Fruit fly (Drosophila melanogaster): ENCODE data around the gene Eaf6.

Gene Eaf6

dm6 chr3L:5611732-5612250, 3.7 kb upstream of the Eaf6 start (continued):
- TF ChIP-seq Nf-YA (GFP tag; IDR thresholded peaks at IDR 0.05) (peak; percentile 66), da (GFP tag; optimal IDR thresholded peaks at IDR 0.05) (no peak), Rx (GFP tag; IDR thresholded peaks at IDR 0.05) (0 out of 2 replicates have a peak, but pooled peaks have one; percentile 31), sim (GFP tag; IDR thresholded peaks at IDR 0.05) (no peak), Ptx1 (GFP tag; IDR thresholded peaks at IDR 0.05) (peak; percentile 60; the same call in 1 of the 2 replicates), pb (GFP tag; optimal IDR thresholded peaks at IDR 0.05) (no peak), CkIIα-i1 (GFP tag; IDR thresholded peaks at IDR 0.05) (no peak), Atf3 (GFP tag; optimal IDR thresholded peaks at IDR 0.05) (no peak), CG17829 (tag; optimal IDR thresholded peaks at IDR 0.05) (peak; percentile 91), CG2120 (GFP tag; optimal IDR thresholded peaks at IDR 0.05) (peak; percentile 29), CG17612 (GFP tag; IDR thresholded peaks at IDR 0.05) (no peak), CG4854 (GFP tag; optimal IDR thresholded peaks at IDR 0.05) (peak; percentile 49), H15 (GFP tag; IDR thresholded peaks at IDR 0.05) (peak; percentile 64), zen (tag; optimal IDR thresholded peaks at IDR 0.05) (peak; percentile 52), corto (GFP tag; optimal IDR thresholded peaks at IDR 0.05) (peak; percentile 64), Trl (optimal IDR thresholded peaks at IDR 0.05) (peak; percentile 6 to 46), Trl (GFP tag; optimal IDR thresholded peaks at IDR 0.05) (peak; percentile 27), CG17568 (GFP tag; optimal IDR thresholded peaks at IDR 0.05) (peak; percentile 73), slp2 (GFP tag; optimal IDR thresholded peaks at IDR 0.05) (no peak), CG17802 (tag; optimal IDR thresholded peaks at IDR 0.05) (peak; percentile 45), ftz-f1 (GFP tag; optimal IDR thresholded peaks at IDR 0.05) (peak; percentile 28), CG13287 (GFP tag; IDR thresholded peaks at IDR 0.05; ENCODE audit: partially characterized antibody) (no peak), fd96Cb (tag; optimal IDR thresholded peaks at IDR 0.05) (peak; percentile 89), CG1024 (GFP tag; IDR thresholded peaks at IDR 0.05) (peak; percentile 60), CG18011 (GFP tag; optimal IDR thresholded peaks at IDR 0.05) (no peak), CG7928 (GFP tag; optimal IDR thresholded peaks at IDR 0.05) (no peak), psq (GFP tag; optimal IDR thresholded peaks at IDR 0.05) (peak; percentile 14), inv (GFP tag; IDR thresholded peaks at IDR 0.05; ENCODE audit: partially characterized antibody) (no peak), sens-2 (GFP tag; IDR thresholded peaks at IDR 0.05) (peak; percentile 52; the same call in 1 of the 2 replicates), Stat92E (GFP tag; optimal IDR thresholded peaks at IDR 0.05) (peak in 1 of 3 experiments; percentile 83), NK7.1 (GFP tag; optimal IDR thresholded peaks at IDR 0.05) (no peak), nom (GFP tag; optimal IDR thresholded peaks at IDR 0.05) (no peak), CG16863 (GFP tag; optimal IDR thresholded peaks at IDR 0.05) (peak; percentile 54), CG9797 (GFP tag; optimal IDR thresholded peaks at IDR 0.05) (peak; percentile 4), nau (GFP tag; optimal IDR thresholded peaks at IDR 0.05) (peak; percentile 76), crp (GFP tag; optimal IDR thresholded peaks at IDR 0.05) (peak in 1 of 2 experiments; percentile 21), tx (GFP tag; optimal IDR thresholded peaks at IDR 0.05) (no peak), sna (GFP tag; IDR thresholded peaks at IDR 0.05; ENCODE audit: partially characterized antibody) (no peak), CG11085 (GFP tag; IDR thresholded peaks at IDR 0.05) (no peak), CG18619 (GFP tag; optimal IDR thresholded peaks at IDR 0.05) (peak; percentile 55), CG10462 (GFP tag; optimal IDR thresholded peaks at IDR 0.05) (peak; percentile 46), CG34224 (GFP tag; IDR thresholded peaks at IDR 0.05; ENCODE audit: partially characterized antibody) (no peak), aop (GFP tag; IDR thresholded peaks at IDR 0.05) (no peak), rib (GFP tag; IDR thresholded peaks at IDR 0.05) (no peak), BtbVII (GFP tag; optimal IDR thresholded peaks at IDR 0.05) (peak; percentile 69), ro (GFP tag; IDR thresholded peaks at IDR 0.05) (peak; percentile 60; the same call in 1 of the 2 replicates), seq (GFP tag; IDR thresholded peaks at IDR 0.05) (peak; percentile 37; the same call in 1 of the 2 replicates), cato (GFP tag; optimal IDR thresholded peaks at IDR 0.05; ENCODE audit: borderline replicate concordance) (peak; percentile 38), CG30403 (GFP tag; optimal IDR thresholded peaks at IDR 0.05) (peak; percentile 82), CG9932 (GFP tag; IDR thresholded peaks at IDR 0.05) (0 out of 2 replicates have a peak, but pooled peaks have one; percentile 7)
